Worm (Caenorhabditis elegans): Measurements from ENCODE around the gene T05A7.1.

Gene T05A7.1

DNA sequence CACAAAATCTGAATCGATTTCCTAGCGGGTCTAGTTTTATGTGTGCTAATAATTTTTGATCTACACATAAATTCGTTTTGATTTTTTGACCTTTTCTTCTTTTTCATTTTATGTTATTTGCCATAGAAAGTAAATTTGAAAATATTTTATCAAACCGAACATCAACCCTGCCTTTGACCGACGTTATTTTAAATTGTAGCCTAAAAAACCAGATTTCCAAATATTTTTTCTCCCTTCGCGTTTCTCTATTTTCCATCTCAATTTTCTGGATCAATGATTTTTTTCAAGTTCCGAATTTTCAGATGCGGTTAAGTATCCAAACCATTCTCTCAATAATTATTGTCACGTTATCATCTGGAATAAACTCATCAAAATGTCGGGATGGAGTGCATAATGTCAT is at the start of gene T05A7.1:
Gene T05A7.1, plus strand, starts transcription at position 301 of the 400 bp plus-strand sequence.
- TF ChIP-seq F57C9.4 (tag; optimal IDR thresholded peaks at IDR 0.05) (no peak), pbrm-1 (GFP tag; IDR thresholded peaks at IDR 0.05) (no peak), ztf-18 (tag; optimal IDR thresholded peaks at IDR 0.05) (no peak), athp-1 (tag; optimal IDR thresholded peaks at IDR 0.05) (no peak), unc-130 (GFP tag; optimal IDR thresholded peaks at IDR 0.05) (no peak), lag-1 (GFP tag; IDR thresholded peaks at IDR 0.05) (no peak), F23B12.7 (tag; optimal IDR thresholded peaks at IDR 0.05; ENCODE audit: insufficient read depth) (no peak), pha-4 (tag; optimal IDR thresholded peaks at IDR 0.05) (no peak), lsl-1 (GFP tag; optimal IDR thresholded peaks at IDR 0.05) (no peak), madf-8 (GFP tag; conservative IDR thresholded peaks at IDR 0.05) (no peak), lin-35 (GFP tag; optimal IDR thresholded peaks at IDR 0.05) (no peak), hmg-20 (GFP tag; IDR thresholded peaks at IDR 0.05) (no peak), xnd-1 (tag; optimal IDR thresholded peaks at IDR 0.05) (no peak), aptf-3 (GFP tag; IDR thresholded peaks at IDR 0.05) (no peak), efl-1 (GFP tag; optimal IDR thresholded peaks at IDR 0.05) (no peak), gei-17 (GFP tag; optimal IDR thresholded peaks at IDR 0.05) (no peak), attf-5 (GFP tag; optimal IDR thresholded peaks at IDR 0.05) (no peak)

ce11 chrII:4631479-4631878 is 46.5 kb upstream of the T05A7.1 start:
- TF ChIP-seq Y95B8A.8 (GFP tag; IDR thresholded peaks at IDR 0.05) = no peak
- no peak for TF ChIP-seq madf-8 (GFP tag; conservative IDR thresholded peaks at IDR 0.05)
- TF ChIP-seq T26A5.8 (tag; optimal IDR thresholded peaks at IDR 0.05) = no peak
- no peak for TF ChIP-seq K11D2.4 (GFP tag; IDR thresholded peaks at IDR 0.05)
- TF ChIP-seq cebp-1 (GFP tag; IDR thresholded peaks at IDR 0.05) = no peak
- no peak for TF ChIP-seq cebp-1 (tag; optimal IDR thresholded peaks at IDR 0.05)
- TF ChIP-seq snpc-1.1 (tag; optimal IDR thresholded peaks at IDR 0.05; ENCODE audit: insufficient read depth) = no peak
- no peak for TF ChIP-seq tbx-9 (tag; optimal IDR thresholded peaks at IDR 0.05; ENCODE audit: borderline replicate concordance)
- TF ChIP-seq ztf-18 (tag; optimal IDR thresholded peaks at IDR 0.05) = no peak
- TF ChIP-seq rcor-1 (GFP tag; IDR thresholded peaks at IDR 0.05) = no peak
- no peak for TF ChIP-seq cebp-2 (GFP tag; IDR thresholded peaks at IDR 0.05)
- TF ChIP-seq sdz-38 (tag; optimal IDR thresholded peaks at IDR 0.05) = no peak
- TF ChIP-seq F37B4.10 (GFP tag; IDR thresholded peaks at IDR 0.05) = no peak
- TF ChIP-seq fkh-3 (tag; optimal IDR thresholded peaks at IDR 0.05) = no peak
- no peak for TF ChIP-seq hmg-20 (GFP tag; IDR thresholded peaks at IDR 0.05)
- TF ChIP-seq chd-7 (tag; optimal IDR thresholded peaks at IDR 0.05) = no peak
- no peak for TF ChIP-seq F57C9.4 (tag; optimal IDR thresholded peaks at IDR 0.05)
- TF ChIP-seq egrh-3 (GFP tag; IDR thresholded peaks at IDR 0.05) = no peak
- TF ChIP-seq T07F8.4 (tag; optimal IDR thresholded peaks at IDR 0.05) = no peak

- TF ChIP-seq fkh-3 (tag; optimal IDR thresholded peaks at IDR 0.05) (no peak), rec-8 (tag; optimal IDR thresholded peaks at IDR 0.05) (no peak), somi-1 (GFP tag; optimal IDR thresholded peaks at IDR 0.05) (no peak)
Observed at ce11 chrII:4638241-4638640, 39.8 kb upstream of the T05A7.1 start, which contains the start of gene che-10. TSS of gene che-10 (minus strand) at chrII:4638341.

DNA sequence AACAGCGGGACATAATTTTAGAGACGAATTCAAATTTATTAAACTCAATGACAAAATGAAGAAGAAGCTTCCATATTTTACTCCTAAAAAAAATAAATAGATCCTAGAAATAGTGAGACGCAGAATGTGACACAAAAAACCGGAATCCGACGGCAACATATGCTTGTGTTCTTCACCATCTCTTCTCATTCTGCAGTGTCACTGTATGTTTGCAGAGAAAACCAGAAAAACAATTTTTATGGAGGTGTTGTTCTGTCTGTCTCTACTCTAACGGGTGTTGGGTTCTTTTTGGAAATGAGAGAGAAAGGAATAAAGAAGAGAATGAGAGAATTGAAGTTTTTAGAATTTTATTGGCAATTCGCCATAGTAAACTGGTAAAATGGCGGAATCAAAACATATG is 39.1 kb upstream of the T05A7.1 start:
- TF ChIP-seq ccch-3 (GFP tag; optimal IDR thresholded peaks at IDR 0.05) (no peak), K12H6.12 (tag; optimal IDR thresholded peaks at IDR 0.05) (no peak), F10E7.11 (tag; optimal IDR thresholded peaks at IDR 0.05) (no peak), pbrm-1 (GFP tag; IDR thresholded peaks at IDR 0.05) (no peak), tbx-9 (tag; optimal IDR thresholded peaks at IDR 0.05; ENCODE audit: borderline replicate concordance) (no peak), B0035.1 (tag; optimal IDR thresholded peaks at IDR 0.05) (no peak), snpc-4 (GFP tag; optimal IDR thresholded peaks at IDR 0.05) (no peak), snpc-4 (tag; optimal IDR thresholded peaks at IDR 0.05) (no peak), rcor-1 (GFP tag; IDR thresholded peaks at IDR 0.05) (no peak), F37B4.10 (GFP tag; IDR thresholded peaks at IDR 0.05) (no peak), mcd-1 (GFP tag; IDR thresholded peaks at IDR 0.05) (no peak), madf-8 (GFP tag; conservative IDR thresholded peaks at IDR 0.05) (no peak), him-1 (tag; optimal IDR thresholded peaks at IDR 0.05) (no peak)

Data from whole organism, young adult.